Worm (Caenorhabditis elegans) whole organism, mixed stage, embryonic: Measurements from ENCODE around the gene srh-269.

Experiments used
- mep-1 ChIP-seq: fragments of 150-350 bp; optimal IDR thresholded peaks from 2 replicates; lab custom pipeline; 2017; ENCODE audit warnings: missing biosample characterization, missing genetic modification reagents, missing genetic modification characterization, inconsistent platforms
- nhr-76 ChIP-seq: sonication (generic microtip); optimal IDR thresholded peaks from 2 replicates; lab custom pipeline; 2017; ENCODE audit warnings: missing biosample characterization, missing genetic modification characterization
- snpc-4 ChIP-seq: fragments of 150-350 bp; optimal IDR thresholded peaks from 2 replicates; lab custom pipeline; 2014; ENCODE audit warnings: missing biosample characterization, missing genetic modification characterization
- unc-120 ChIP-seq: sonication (generic microtip); optimal IDR thresholded peaks from 2 replicates; lab custom pipeline; 2017; ENCODE audit warnings: missing genetic modification characterization, missing compliant biosample characterization; ENCODE audit not compliant: poor library complexity, severe bottlenecking
- unc-62 ChIP-seq: fragments of 150-350 bp; optimal IDR thresholded peaks from 2 replicates; lab custom pipeline; 2014; ENCODE audit warnings: missing biosample characterization, missing genetic modification reagents, missing genetic modification characterization

DNA sequence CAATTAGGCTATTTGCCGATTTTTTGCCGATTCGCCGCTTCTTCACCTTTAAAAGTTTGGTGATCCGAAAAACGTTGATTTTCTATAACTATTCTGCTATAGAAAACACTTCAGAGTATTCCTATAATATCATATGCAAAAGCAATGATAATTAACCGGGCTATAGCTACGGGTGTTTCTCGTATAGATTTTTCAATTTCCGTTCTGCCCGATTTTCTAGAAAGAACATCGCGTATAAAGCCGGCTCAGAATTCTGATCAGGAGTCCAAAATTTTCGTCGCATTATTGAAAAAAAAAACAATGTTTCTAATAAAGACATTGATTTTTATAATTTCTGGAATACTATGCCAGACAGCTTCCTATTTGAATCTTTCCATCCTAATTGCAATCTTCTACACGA, 41.2 kb downstream of the srh-269 start, which contains the start of gene srbc-65:
- TF ChIP-seq mep-1 (no peak), nhr-76 (tag; lab: Kevin White, UChicago) (no peak), unc-120 (tag; lab: Kevin White, UChicago) (no peak), snpc-4 (tag; lab: Kevin White, UChicago) (no peak), unc-62 (GFP tag; lab: Kevin White, UChicago) (no peak)
